Worm (Caenorhabditis elegans) whole organism, late embryonic: ENCODE data around the gene F55G1.7.

ENCODE experiments used
- F13H6.1 ChIP-seq: sonication (generic microtip); optimal IDR thresholded peaks from 2 replicates; lab custom pipeline; 2016; ENCODE audit warnings: missing genetic modification characterization, missing compliant biosample characterization
- K02D7.2 ChIP-seq: sonication (generic microtip); optimal IDR thresholded peaks from 2 replicates; lab custom pipeline; 2017; ENCODE audit warnings: mild to moderate bottlenecking, missing genetic modification characterization, missing compliant biosample characterization
- ahr-1 ChIP-seq: sonication (generic microtip); optimal IDR thresholded peaks from 2 replicates; lab custom pipeline; 2016; ENCODE audit warnings: missing genetic modification characterization, missing compliant biosample characterization
- ceh-2 ChIP-seq: sonication (generic microtip); optimal IDR thresholded peaks from 2 replicates; lab custom pipeline; 2016; ENCODE audit warnings: missing genotype, missing genetic modification characterization, missing compliant biosample characterization
- ceh-31 ChIP-seq: sonication (generic microtip); optimal IDR thresholded peaks from 2 replicates; lab custom pipeline; 2016; ENCODE audit warnings: missing genetic modification characterization, missing compliant biosample characterization
- che-1 ChIP-seq: sonication (generic microtip); optimal IDR thresholded peaks from 2 replicates; lab custom pipeline; 2016; ENCODE audit warnings: mild to moderate bottlenecking, missing genetic modification characterization, missing compliant biosample characterization
- lin-11 ChIP-seq: fragments of 200-800 bp; sonication (Bioruptor generic); optimal IDR thresholded peaks from 2 replicates; lab custom pipeline; 2018; ENCODE audit warnings: mild to moderate bottlenecking, missing genetic modification characterization, missing compliant biosample characterization
- mec-3 ChIP-seq: sonication (generic microtip); optimal IDR thresholded peaks from 2 replicates; lab custom pipeline; 2016; ENCODE audit warnings: borderline replicate concordance, missing genetic modification characterization, missing compliant biosample characterization
- sox-4 ChIP-seq: sonication (generic microtip); optimal IDR thresholded peaks from 2 replicates; lab custom pipeline; 2017; ENCODE audit warnings: mild to moderate bottlenecking, missing genetic modification characterization, inconsistent platforms, missing compliant biosample characterization
- unc-86 ChIP-seq: sonication (generic microtip); optimal IDR thresholded peaks from 2 replicates; lab custom pipeline; 2016; ENCODE audit warnings: missing genetic modification characterization, missing compliant biosample characterization

DNA sequence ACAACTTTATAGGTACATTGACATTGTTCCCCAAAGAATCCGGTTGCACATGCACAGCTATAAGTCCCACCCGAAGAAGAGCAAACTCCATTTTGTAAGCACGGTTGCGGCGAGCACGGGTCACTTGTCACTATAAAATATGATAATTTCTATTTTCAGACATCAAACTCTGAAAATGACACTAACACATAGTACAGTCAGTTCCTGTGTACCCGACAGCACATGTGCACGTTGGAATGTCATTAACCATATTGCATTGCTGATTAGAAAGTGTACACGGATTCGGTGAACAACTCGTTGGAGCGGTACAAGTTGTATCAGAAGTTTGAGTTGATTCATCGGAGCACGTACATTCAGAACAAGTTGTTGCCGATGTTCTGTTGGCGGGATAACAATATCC lies 27.6 kb upstream of the F55G1.7 start:
- TF ChIP-seq sox-4 (tag; lab: Kevin White, UChicago) = no peak
- TF ChIP-seq lin-11 = no peak
- TF ChIP-seq ceh-31 (tag; lab: Kevin White, UChicago) = no peak
- TF ChIP-seq K02D7.2 = no peak
- no peak for TF ChIP-seq che-1 (tag; lab: Kevin White, UChicago)
- TF ChIP-seq ceh-2 (tag; lab: Kevin White, UChicago) = no peak
- TF ChIP-seq ahr-1 (tag; lab: Kevin White, UChicago) = no peak
- TF ChIP-seq mec-3 (tag; lab: Kevin White, UChicago) = no peak
- TF ChIP-seq unc-86 (tag; lab: Kevin White, UChicago) = no peak
- no peak for TF ChIP-seq F13H6.1
